Worm (Caenorhabditis elegans) whole organism, young adult: Measurements from ENCODE around the gene Y11D7A.7.

Experiments used
- ZK185.1 ChIP-seq: sonication (generic microtip); optimal IDR thresholded peaks from 2 replicates; lab custom pipeline; 2016; ENCODE audit warnings: mild to moderate bottlenecking, missing genetic modification characterization, missing compliant biosample characterization; ENCODE audit not compliant: poor library complexity, severe bottlenecking
- dpff-1 ChIP-seq: sonication (generic microtip); optimal IDR thresholded peaks from 2 replicates; lab custom pipeline; 2017; ENCODE audit warnings: mild to moderate bottlenecking, missing genetic modification characterization, missing compliant biosample characterization

- TF ChIP-seq dpff-1 (tag; lab: Kevin White, UChicago) = no peak
- TF ChIP-seq ZK185.1 = no peak
These were observed 34.5 kb upstream of the Y11D7A.7 start for ce11 chrIV:9214823-9215222.
